Worm (Caenorhabditis elegans): ENCODE measurements around the gene madf-9.

- TF ChIP-seq lsy-2 (tag; optimal IDR thresholded peaks at IDR 0.05) (no peak), ceh-83 (GFP tag; optimal IDR thresholded peaks at IDR 0.05) (no peak), ces-1 (GFP tag; optimal IDR thresholded peaks at IDR 0.05) (no peak), snpc-4 (tag; optimal IDR thresholded peaks at IDR 0.05) (no peak)
These were observed 25.9 kb upstream of the madf-9 start for ce11 chrIV:3610987-3611386.

Measured in whole organism, mixed stage, embryonic.